Worm (Caenorhabditis elegans) whole organism, early embryonic: ENCODE measurements around the gene C27B7.7.

Experiments used
- B0310.2 ChIP-seq: sonication (generic microtip); optimal IDR thresholded peaks from 2 replicates; lab custom pipeline; 2016; ENCODE audit warnings: mild to moderate bottlenecking, missing genetic modification characterization, missing compliant biosample characterization
- F13C5.2 ChIP-seq: sonication (generic microtip); optimal IDR thresholded peaks from 2 replicates; lab custom pipeline; 2017; ENCODE audit warnings: mild to moderate bottlenecking, missing genetic modification characterization, inconsistent platforms, missing compliant biosample characterization
- aly-1 ChIP-seq: sonication (generic microtip); optimal IDR thresholded peaks from 2 replicates; lab custom pipeline; 2016; ENCODE audit warnings: missing genetic modification characterization, missing compliant biosample characterization
- ama-1 ChIP-seq: fragments of 150-350 bp; optimal IDR thresholded peaks from 2 replicates; lab custom pipeline; 2014
- ceh-13 ChIP-seq: fragments of 200-800 bp; sonication (Bioruptor generic); optimal IDR thresholded peaks from 2 replicates; lab custom pipeline; 2018; ENCODE audit warnings: mild to moderate bottlenecking, missing genetic modification characterization, missing compliant biosample characterization
- ceh-36 ChIP-seq: sonication (generic microtip); optimal IDR thresholded peaks from 2 replicates; lab custom pipeline; 2016; ENCODE audit warnings: missing genetic modification characterization, inconsistent platforms, missing compliant biosample characterization
- ets-7 ChIP-seq: sonication (generic microtip); optimal IDR thresholded peaks from 2 replicates; lab custom pipeline; 2016; ENCODE audit warnings: missing genotype, missing genetic modification characterization, missing compliant biosample characterization
- flt-1 ChIP-seq: fragments of 200-800 bp; sonication (Bioruptor generic); IDR thresholded peaks from 2 replicates; pipeline ENCODE4 v1.3.6; 2022; ENCODE audit warnings: missing genetic modification characterization, missing compliant biosample characterization
- hmbx-1 ChIP-seq: sonication (generic microtip); optimal IDR thresholded peaks from 2 replicates; lab custom pipeline; 2016; ENCODE audit warnings: mild to moderate bottlenecking, missing genetic modification characterization, missing compliant biosample characterization
- hmg-4 ChIP-seq: fragments of 200-800 bp; sonication (Bioruptor generic); optimal IDR thresholded peaks from 2 replicates; lab custom pipeline; 2018; ENCODE audit warnings: mild to moderate bottlenecking, missing genetic modification characterization, missing compliant biosample characterization
- hnd-1 ChIP-seq: sonication (generic microtip); optimal IDR thresholded peaks from 2 replicates; lab custom pipeline; 2016; ENCODE audit warnings: missing genetic modification characterization, missing compliant biosample characterization
- pes-1 ChIP-seq: fragments of 200-800 bp; sonication (Bioruptor generic); IDR thresholded peaks from 2 replicates; pipeline ENCODE4 v1.3.6; 2022; ENCODE audit warnings: missing genetic modification reagents, missing genetic modification characterization, missing compliant biosample characterization
- scrt-1 ChIP-seq: fragments of 200-800 bp; sonication (Bioruptor generic); IDR thresholded peaks from 2 replicates; pipeline ENCODE4 v1.3.6; 2022; ENCODE audit warnings: missing genetic modification characterization, missing compliant biosample characterization
- sea-1 ChIP-seq: fragments of 200-800 bp; sonication (Bioruptor generic); conservative IDR thresholded peaks from 2 replicates; pipeline ENCODE4 v1.3.6; 2022; ENCODE audit warnings: missing genetic modification characterization, missing compliant biosample characterization
- tbx-11 ChIP-seq: fragments of 200-800 bp; sonication (Bioruptor generic); IDR thresholded peaks from 2 replicates; pipeline ENCODE4 v1.3.6; 2022; ENCODE audit warnings: missing genetic modification characterization, missing compliant biosample characterization
- tbx-37 ChIP-seq: fragments of 200-800 bp; sonication (Bioruptor generic); conservative IDR thresholded peaks from 2 replicates; pipeline ENCODE4 v1.3.6; 2022; ENCODE audit warnings: missing genetic modification reagents, missing genetic modification characterization, missing compliant biosample characterization
- tra-4 ChIP-seq: sonication (generic microtip); optimal IDR thresholded peaks from 2 replicates; lab custom pipeline; 2017; ENCODE audit warnings: missing genetic modification characterization, missing compliant biosample characterization

The C27B7.7 gene

ce11 chrIV:8906743-8907142 is at the start of gene C27B7.7:
TSS of gene C27B7.7 (plus strand) at chrIV:8907043.
- no peak for TF ChIP-seq F13C5.2 (tag; lab: Kevin White, UChicago)
- no peak for TF ChIP-seq scrt-1 (GFP tag; lab: Robert Waterston, UW)
- TF ChIP-seq hmbx-1 = no peak
- no peak for TF ChIP-seq tbx-37 (GFP tag; lab: Robert Waterston, UW)

ce11 chrIV:8864672-8865071 is 42.2 kb upstream of the C27B7.7 start:
- TF ChIP-seq tbx-37 (GFP tag; lab: Robert Waterston, UW) (no peak), ets-7 (tag; lab: Kevin White, UChicago) (no peak), tbx-11 (no peak), sea-1 (GFP tag; lab: Robert Waterston, UW) (no peak), F13C5.2 (tag; lab: Kevin White, UChicago) (no peak), hnd-1 (no peak), tra-4 (no peak), hmg-4 (no peak), B0310.2 (tag; lab: Kevin White, UChicago) (no peak), flt-1 (GFP tag; lab: Robert Waterston, UW) (no peak), ama-1 (lab: Kevin White, UChicago) (no peak)

- TF ChIP-seq F13C5.2 (tag; lab: Kevin White, UChicago) = no peak
- no peak for TF ChIP-seq hmg-4
- no peak for TF ChIP-seq tbx-11
- TF ChIP-seq B0310.2 (tag; lab: Kevin White, UChicago) = no peak
- TF ChIP-seq ama-1 (lab: Kevin White, UChicago) = no peak
- no peak for TF ChIP-seq ceh-36
- no peak for TF ChIP-seq hmbx-1
- no peak for TF ChIP-seq ceh-13
- no peak for TF ChIP-seq tra-4
- TF ChIP-seq ets-7 (tag; lab: Kevin White, UChicago) = no peak
- no peak for TF ChIP-seq sea-1 (GFP tag; lab: Robert Waterston, UW)
Measured at ce11 chrIV:8865343-8865742, 41.5 kb upstream of the C27B7.7 start, which contains the start of gene C09G9.1. TSS of gene C09G9.1 (minus strand) at chrIV:8865485.

ce11 chrIV:8866092-8866491 is 40.8 kb upstream of the C27B7.7 start:
- TF ChIP-seq hmbx-1 = no peak
- TF ChIP-seq hmg-4 = peak; percentile 30

- TF ChIP-seq hmg-4 (no peak), hnd-1 (no peak), pes-1 (GFP tag; lab: Robert Waterston, UW) (no peak), ets-7 (tag; lab: Kevin White, UChicago) (no peak), ama-1 (lab: Kevin White, UChicago) (no peak)
Measured at ce11 chrIV:8867562-8867961, 39.3 kb upstream of the C27B7.7 start.

ce11 chrIV:8869624-8870023 is 37.2 kb upstream of the C27B7.7 start, which contains the start of gene npp-23:
TSS of gene npp-23 (minus strand) at chrIV:8869679.
- TF ChIP-seq hnd-1 = no peak
- no peak for TF ChIP-seq hmbx-1

- no peak for TF ChIP-seq ama-1 (lab: Kevin White, UChicago)
- no peak for TF ChIP-seq aly-1 (tag; lab: Kevin White, UChicago)
Measured at ce11 chrIV:8872958-8873357, 33.9 kb upstream of the C27B7.7 start, which contains the start of gene C09G9.3. TSS of gene C09G9.3 (minus strand) at chrIV:8873058.

ce11 chrIV:8873847-8874246 is 33.0 kb upstream of the C27B7.7 start, which contains the start of gene hdl-2:
TSS of gene hdl-2 (plus strand) at chrIV:8874147.
- TF ChIP-seq ama-1 (lab: Kevin White, UChicago) = no peak
- TF ChIP-seq scrt-1 (GFP tag; lab: Robert Waterston, UW) = no peak
- no peak for TF ChIP-seq hnd-1
- TF ChIP-seq hmbx-1 = no peak
- no peak for TF ChIP-seq tbx-11
- TF ChIP-seq ceh-13 = no peak
- no peak for TF ChIP-seq ceh-36
- no peak for TF ChIP-seq pes-1 (GFP tag; lab: Robert Waterston, UW)
- no peak for TF ChIP-seq sea-1 (GFP tag; lab: Robert Waterston, UW)
- no peak for TF ChIP-seq tra-4
- no peak for TF ChIP-seq aly-1 (tag; lab: Kevin White, UChicago)
- TF ChIP-seq F13C5.2 (tag; lab: Kevin White, UChicago) = no peak
- TF ChIP-seq ets-7 (tag; lab: Kevin White, UChicago) = no peak
- no peak for TF ChIP-seq tbx-37 (GFP tag; lab: Robert Waterston, UW)
- TF ChIP-seq hmg-4 = no peak
- no peak for TF ChIP-seq flt-1 (GFP tag; lab: Robert Waterston, UW)
- TF ChIP-seq B0310.2 (tag; lab: Kevin White, UChicago) = no peak

- no peak for TF ChIP-seq tra-4
- TF ChIP-seq B0310.2 (tag; lab: Kevin White, UChicago) = no peak
- no peak for TF ChIP-seq hmg-4
- TF ChIP-seq sea-1 (GFP tag; lab: Robert Waterston, UW) = no peak
- TF ChIP-seq hmbx-1 = no peak
- TF ChIP-seq scrt-1 (GFP tag; lab: Robert Waterston, UW) = no peak
- no peak for TF ChIP-seq pes-1 (GFP tag; lab: Robert Waterston, UW)
- TF ChIP-seq aly-1 (tag; lab: Kevin White, UChicago) = no peak
- no peak for TF ChIP-seq ets-7 (tag; lab: Kevin White, UChicago)
- TF ChIP-seq ceh-36 = no peak
- no peak for TF ChIP-seq ceh-13
- TF ChIP-seq flt-1 (GFP tag; lab: Robert Waterston, UW) = no peak
Measured at ce11 chrIV:8879810-8880209, 27.0 kb upstream of the C27B7.7 start, which contains the start of gene npax-4. TSS of gene npax-4 (minus strand) at chrIV:8879910.
